Fruit fly (Drosophila melanogaster) whole organism, embryonic: ENCODE results near the gene al.

Experiments used
- B-H1 ChIP-seq: fragments of 200-800 bp; sonication (Bioruptor generic); IDR thresholded peaks from 3 replicates; pipeline ENCODE4 v1.3.6; 2022; ENCODE audit warnings: missing biosample characterization, missing genetic modification characterization
- CG10147 ChIP-seq: fragments of 200-800 bp; sonication (Bioruptor generic); optimal IDR thresholded peaks from 2 replicates; lab custom pipeline; 2019; ENCODE audit warnings: missing biosample characterization, mild to moderate bottlenecking, missing genetic modification characterization, moderate library complexity
- CG11696 ChIP-seq: fragments of 200-800 bp; sonication (Bioruptor generic); IDR thresholded peaks from 2 replicates; pipeline ENCODE4 v1.3.6; 2022; ENCODE audit warnings: missing biosample characterization, missing genetic modification characterization
- CG12391 ChIP-seq: fragments of 200-800 bp; sonication (Bioruptor generic); optimal IDR thresholded peaks from 3 replicates; lab custom pipeline; 2018; ENCODE audit warnings: missing biosample characterization, mild to moderate bottlenecking, missing genetic modification characterization, moderate library complexity
- CG13894 ChIP-seq: fragments of 200-800 bp; sonication (Bioruptor generic); optimal IDR thresholded peaks from 3 replicates; lab custom pipeline; 2018; ENCODE audit warnings: missing biosample characterization, mild to moderate bottlenecking, missing genetic modification characterization, moderate library complexity
- CG1647 ChIP-seq: fragments of 200-800 bp; sonication (Bioruptor generic); optimal IDR thresholded peaks from 3 replicates; lab custom pipeline; 2016; ENCODE audit warnings: missing biosample characterization, missing genetic modification characterization
- CG16815 ChIP-seq: fragments of 200-800 bp; sonication (Bioruptor generic); optimal IDR thresholded peaks from 3 replicates; lab custom pipeline; 2017; ENCODE audit warnings: missing biosample characterization, mild to moderate bottlenecking, missing genetic modification characterization
- CG2202 ChIP-seq: fragments of 200-800 bp; sonication (Bioruptor generic); optimal IDR thresholded peaks from 2 replicates; lab custom pipeline; 2018; ENCODE audit warnings: missing biosample characterization, mild to moderate bottlenecking, missing genetic modification characterization
- CG2678 ChIP-seq: fragments of 200-800 bp; sonication (Bioruptor generic); optimal IDR thresholded peaks from 3 replicates; lab custom pipeline; 2019; ENCODE audit warnings: missing biosample characterization, mild to moderate bottlenecking, missing genetic modification characterization, moderate library complexity
- CG32532 ChIP-seq: fragments of 200-800 bp; sonication (Bioruptor generic); IDR thresholded peaks from 2 replicates; pipeline ENCODE4 v1.3.6; 2022; ENCODE audit warnings: missing biosample characterization, missing genetic modification characterization
- CG6254 ChIP-seq: fragments of 200-800 bp; sonication (Bioruptor generic); optimal IDR thresholded peaks from 3 replicates; lab custom pipeline; 2017; ENCODE audit warnings: mild to moderate bottlenecking, missing biosample characterization, missing genetic modification reagents, missing genetic modification characterization
- CG8281 ChIP-seq: fragments of 200-800 bp; sonication (Bioruptor generic); optimal IDR thresholded peaks from 2 replicates; lab custom pipeline; 2018; ENCODE audit warnings: missing biosample characterization, mild to moderate bottlenecking, missing genetic modification characterization, moderate library complexity
- CTCF ChIP-seq: fragments of 200-800 bp; sonication (Bioruptor generic); optimal IDR thresholded peaks from 2 replicates; lab custom pipeline; 2017; ENCODE audit warnings: missing biosample characterization, mild to moderate bottlenecking, missing genetic modification characterization, moderate library complexity
- D19A ChIP-seq: fragments of 200-800 bp; optimal IDR thresholded peaks from 3 replicates; lab custom pipeline; 2019; ENCODE audit warnings: missing biosample characterization, mild to moderate bottlenecking, missing genetic modification characterization, moderate library complexity
- Dek ChIP-seq: fragments of 200-800 bp; sonication (Bioruptor generic); optimal IDR thresholded peaks from 3 replicates; lab custom pipeline; 2019; ENCODE audit warnings: missing biosample characterization, mild to moderate bottlenecking, missing genetic modification characterization, moderate library complexity
- Ets97D ChIP-seq: fragments of 200-800 bp; sonication (Bioruptor generic); optimal IDR thresholded peaks from 3 replicates; lab custom pipeline; 2016; ENCODE audit warnings: missing biosample characterization, missing genetic modification characterization
- Mad ChIP-seq: fragments of 200-800 bp; sonication (Bioruptor generic); optimal IDR thresholded peaks from 2 replicates; lab custom pipeline; 2016; ENCODE audit warnings: missing biosample characterization, missing genetic modification characterization
- Max ChIP-seq: fragments of 200-800 bp; sonication (Bioruptor generic); optimal IDR thresholded peaks from 2 replicates; lab custom pipeline; 2016; ENCODE audit warnings: missing biosample characterization, mild to moderate bottlenecking, missing genetic modification characterization
- Poxn ChIP-seq: fragments of 200-800 bp; sonication (Bioruptor generic); IDR thresholded peaks from 2 replicates; pipeline ENCODE4 v1.3.6; 2022; ENCODE audit warnings: missing biosample characterization, missing genetic modification characterization
- Usf ChIP-seq: fragments of 200-800 bp; sonication (Bioruptor generic); optimal IDR thresholded peaks from 2 replicates; lab custom pipeline; 2017; ENCODE audit warnings: missing genotype, missing biosample characterization, missing genetic modification characterization
- ap ChIP-seq: fragments of 200-800 bp; sonication (Bioruptor generic); IDR thresholded peaks from 2 replicates; pipeline ENCODE4 v1.3.6; 2022; ENCODE audit warnings: missing biosample characterization, missing genetic modification characterization
- bigmax ChIP-seq: fragments of 200-800 bp; sonication (Bioruptor generic); optimal IDR thresholded peaks from 2 replicates; lab custom pipeline; 2018; ENCODE audit warnings: missing biosample characterization, mild to moderate bottlenecking, missing genetic modification characterization
- chinmo ChIP-seq: fragments of 200-800 bp; sonication (Bioruptor generic); IDR thresholded peaks from 4 replicates; pipeline ENCODE4 v1.3.6; 2022; ENCODE audit warnings: missing biosample characterization, missing genetic modification characterization; ENCODE audit not compliant: partially characterized antibody
- dmrt11E ChIP-seq: fragments of 200-800 bp; sonication (Bioruptor generic); optimal IDR thresholded peaks from 3 replicates; lab custom pipeline; 2018; ENCODE audit warnings: missing biosample characterization, mild to moderate bottlenecking, missing genetic modification characterization, moderate library complexity
- gce ChIP-seq: fragments of 200-800 bp; sonication (Bioruptor generic); IDR thresholded peaks from 3 replicates; pipeline ENCODE4 v1.3.6; 2022; ENCODE audit warnings: missing biosample characterization, missing genetic modification characterization
- gcm2 ChIP-seq: fragments of 200-800 bp; sonication (Bioruptor generic); optimal IDR thresholded peaks from 2 replicates; lab custom pipeline; 2016; ENCODE audit warnings: missing biosample characterization, missing genetic modification characterization
- kni ChIP-seq: fragments of 200-800 bp; sonication (Bioruptor generic); optimal IDR thresholded peaks from 3 replicates; lab custom pipeline; 2017; ENCODE audit warnings: mild to moderate bottlenecking, missing biosample characterization, missing genetic modification reagents, missing genetic modification characterization
- lab ChIP-seq: fragments of 200-800 bp; sonication (Bioruptor generic); optimal IDR thresholded peaks from 3 replicates; lab custom pipeline; 2017; ENCODE audit warnings: missing biosample characterization, missing genetic modification characterization, mild to moderate bottlenecking, moderate library complexity, missing genetic modification reagents
- mld ChIP-seq: fragments of 200-800 bp; sonication (Bioruptor generic); IDR thresholded peaks from 3 replicates; pipeline ENCODE4 v1.3.6; 2022; ENCODE audit warnings: missing biosample characterization, missing genetic modification characterization; ENCODE audit not compliant: partially characterized antibody
- nom ChIP-seq: fragments of 200-800 bp; sonication (Bioruptor generic); optimal IDR thresholded peaks from 2 replicates; lab custom pipeline; 2017; ENCODE audit warnings: missing biosample characterization, missing genetic modification characterization, mild to moderate bottlenecking, moderate library complexity, missing genetic modification reagents
- odd ChIP-seq: fragments of 200-800 bp; sonication (Bioruptor generic); optimal IDR thresholded peaks from 2 replicates; lab custom pipeline; 2017; ENCODE audit warnings: missing biosample characterization, mild to moderate bottlenecking, missing genetic modification characterization
- pan ChIP-seq, 4 experiments: fragments of >200 bp in 3 of 4; fragments of 200-800 bp in 1 of 4; sonication (Bioruptor generic) in 1 of 4; optimal IDR thresholded peaks in 3 of 4; IDR thresholded peaks in 1 of 4; 2 replicates each; pipeline versions ENCODE4 v1.3.6 to Lab custom; 2017 to 2022; ENCODE audit warnings: missing biosample characterization in 2 of 4, missing genetic modification characterization in 2 of 4, mixed read lengths in 1 of 4
- pho ChIP-seq: fragments of 200-800 bp; sonication (Bioruptor generic); optimal IDR thresholded peaks from 2 replicates; lab custom pipeline; 2016; ENCODE audit warnings: missing biosample characterization, missing genetic modification characterization
- sima ChIP-seq: fragments of 200-800 bp; sonication (Bioruptor generic); optimal IDR thresholded peaks from 2 replicates; lab custom pipeline; 2016; ENCODE audit warnings: missing biosample characterization, missing genetic modification characterization
- sisA ChIP-seq: fragments of 200-800 bp; sonication (Bioruptor generic); IDR thresholded peaks from 2 replicates; pipeline ENCODE4 v1.3.6; 2022; ENCODE audit warnings: missing biosample characterization, missing genetic modification characterization
- tgo ChIP-seq: fragments of 200-800 bp; sonication (Bioruptor generic); IDR thresholded peaks from 3 replicates; pipeline ENCODE4 v1.3.6; 2022; ENCODE audit warnings: missing biosample characterization, missing genetic modification characterization
- trem ChIP-seq: fragments of 200-800 bp; optimal IDR thresholded peaks from 3 replicates; lab custom pipeline; 2019; ENCODE audit warnings: missing biosample characterization, mild to moderate bottlenecking, missing genetic modification characterization, moderate library complexity
- ttk ChIP-seq: fragments of 200-800 bp; sonication (Bioruptor generic); IDR thresholded peaks from 2 replicates; pipeline ENCODE4 v2.1.2; 2022; ENCODE audit warnings: missing biosample characterization, missing genetic modification characterization
- yki ChIP-seq: fragments of >200 bp; optimal IDR thresholded peaks from 3 replicates; lab custom pipeline; 2018
- zfh1 ChIP-seq: fragments of 200-800 bp; sonication (Bioruptor generic); IDR thresholded peaks from 3 replicates; pipeline ENCODE4 v1.3.6; 2022; ENCODE audit warnings: missing biosample characterization, missing genetic modification characterization

al gene

dm6 chr2L:430820-431628, 53.1 kb downstream of the al start, which contains the start of gene ex (continued):
- TF ChIP-seq Ets97D (GFP tag; lab: Kevin White, UChicago) (no peak), dmrt11E (tag; lab: Kevin White, UChicago) (peak; percentile 41), tgo (GFP tag; lab: Robert Waterston, UW) (no peak), CG11696 (GFP tag; lab: Robert Waterston, UW) (peak; percentile 17; the same call in 1 of the 2 replicates), chinmo (GFP tag; lab: Robert Waterston, UW) (peak; percentile 53; the same call in 1 of the 4 replicates), gce (GFP tag; lab: Robert Waterston, UW) (peak; percentile 58; the same call in 1 of the 3 replicates), kni (peak; percentile 76), odd (GFP tag; lab: Kevin White, UChicago) (peak; percentile 85), yki (lab: Kevin White, UChicago) (no peak), Max (GFP tag; lab: Kevin White, UChicago) (no peak), CG16815 (GFP tag; lab: Kevin White, UChicago) (no peak), sisA (GFP tag; lab: Robert Waterston, UW) (no peak), bigmax (no peak), CG13894 (tag; lab: Kevin White, UChicago) (peak; percentile 73), CG8281 (peak; percentile 23), zfh1 (GFP tag; lab: Robert Waterston, UW) (no peak; the same call in 2 of the 3 replicates), CG1647 (GFP tag; lab: Kevin White, UChicago) (no peak), ap (GFP tag; lab: Robert Waterston, UW) (no peak), ttk (GFP tag; lab: Robert Waterston, UW) (no peak), CG2678 (peak; percentile 76), Mad (GFP tag; lab: Kevin White, UChicago) (peak; percentile 19), pan (optimal IDR thresholded peaks at IDR 0.05; lab: Kevin White, UChicago) (no peak), pan (GFP tag; optimal IDR thresholded peaks at IDR 0.05 in 1 of 2, IDR thresholded peaks at IDR 0.05 in 1 of 2) (peak in 1 of 2 experiments; percentile 61), Poxn (GFP tag; lab: Robert Waterston, UW) (no peak), CG6254 (peak; percentile 57), trem (tag; lab: Kevin White, UChicago) (peak; percentile 30), sima (GFP tag; lab: Kevin White, UChicago) (no peak), lab (GFP tag; lab: Kevin White, UChicago) (peak; percentile 84), CG32532 (GFP tag; lab: Robert Waterston, UW) (peak; percentile 8; the same call in 1 of the 2 replicates), B-H1 (GFP tag; lab: Robert Waterston, UW) (no peak; the same call in 2 of the 3 replicates), Dek (tag; lab: Kevin White, UChicago) (peak; percentile 44), CG10147 (GFP tag; lab: Kevin White, UChicago) (peak; percentile 34), nom (GFP tag; lab: Kevin White, UChicago) (peak; percentile 84), gcm2 (no peak), Usf (GFP tag; lab: Kevin White, UChicago) (no peak), D19A (tag; lab: Kevin White, UChicago) (peak; percentile 30), CG2202 (tag; lab: Kevin White, UChicago) (peak; percentile 70), CG12391 (tag; lab: Kevin White, UChicago) (peak; percentile 11), pho (no peak), CTCF (GFP tag; lab: Kevin White, UChicago) (peak; percentile 3), mld (GFP tag; lab: Robert Waterston, UW) (no peak)
